Worm (Caenorhabditis elegans): Measurements from ENCODE around the gene K02E11.7.

DNA sequence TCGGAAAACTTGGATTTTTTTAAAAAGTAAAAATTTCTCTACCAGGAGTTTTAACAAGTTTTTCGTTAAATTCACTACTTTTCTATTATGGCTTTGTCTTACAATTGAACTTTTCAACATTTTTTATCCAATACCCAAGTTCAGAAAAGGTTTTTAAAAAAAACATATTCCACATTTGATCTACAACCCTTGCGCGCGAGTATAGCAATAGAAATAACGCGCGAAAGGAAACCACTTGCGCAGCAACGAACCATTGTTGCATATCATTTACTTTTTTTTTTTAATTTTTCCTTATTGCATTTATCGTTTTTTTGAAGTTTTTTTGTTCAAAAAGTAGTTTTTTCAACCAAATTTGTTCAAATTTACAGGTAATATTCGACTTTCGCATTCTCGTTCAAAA lies 31.7 kb upstream of the K02E11.7 start, which contains the start of gene F40G12.11:
- TF ChIP-seq nhr-237 (tag; optimal IDR thresholded peaks at IDR 0.05) (no peak), ztf-4 (tag; optimal IDR thresholded peaks at IDR 0.05) (no peak), egl-27 (tag; optimal IDR thresholded peaks at IDR 0.05) (no peak), mab-5 (tag; optimal IDR thresholded peaks at IDR 0.05) (no peak), nhr-12 (tag; optimal IDR thresholded peaks at IDR 0.05) (no peak), nhr-25 (tag; optimal IDR thresholded peaks at IDR 0.05) (no peak), lin-39 (tag; optimal IDR thresholded peaks at IDR 0.05) (no peak)

Measured in whole organism, L2 larva.